Worm (Caenorhabditis elegans): Measurements from ENCODE around the gene C26D10.6.
A peak's percentile ranks its signal among the peaks of the same experiment; 100 is the strongest.

C26D10.6 gene

DNA sequence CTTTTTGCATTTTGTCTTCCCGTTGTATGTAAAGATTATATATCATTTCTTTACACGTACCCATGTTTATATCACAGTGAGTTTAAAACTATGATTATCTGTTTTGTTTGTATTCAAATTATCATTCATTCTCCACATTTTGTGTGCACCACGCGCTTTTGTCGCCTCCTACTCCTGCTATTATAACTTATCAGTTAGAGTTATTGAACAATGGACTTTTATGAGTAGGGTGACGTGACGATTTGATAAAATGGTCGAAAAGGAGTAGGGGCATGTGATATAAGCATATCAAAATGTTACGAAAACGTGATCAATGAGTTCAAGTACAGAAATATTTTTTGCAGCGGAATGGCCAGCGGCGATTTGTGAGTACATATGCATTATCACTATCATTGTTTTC is 28.4 kb upstream of the C26D10.6 start (continued):
- TF ChIP-seq ZK337.2 (GFP tag; IDR thresholded peaks at IDR 0.05) (no peak), F10B5.3 (tag; optimal IDR thresholded peaks at IDR 0.05) (no peak), nhr-102 (tag; optimal IDR thresholded peaks at IDR 0.05) (peak; percentile 81), unc-62 (GFP tag; optimal IDR thresholded peaks at IDR 0.05 in 1 of 2) (peak in 1 of 2 experiments; percentile 45), unc-62 (tag; optimal IDR thresholded peaks at IDR 0.05) (no peak), gei-8 (GFP tag; optimal IDR thresholded peaks at IDR 0.05) (peak; percentile 5), lin-29 (GFP tag; IDR thresholded peaks at IDR 0.05) (no peak), dpl-1 (GFP tag; optimal IDR thresholded peaks at IDR 0.05) (no peak), hif-1 (tag; optimal IDR thresholded peaks at IDR 0.05) (peak in 1 of 2 experiments; percentile 83), lim-7 (GFP tag; IDR thresholded peaks at IDR 0.05) (no peak), ztf-11 (tag; optimal IDR thresholded peaks at IDR 0.05) (no peak), ZK546.5 (tag; optimal IDR thresholded peaks at IDR 0.05) (no peak), spr-1 (tag; optimal IDR thresholded peaks at IDR 0.05) (no peak)

DNA sequence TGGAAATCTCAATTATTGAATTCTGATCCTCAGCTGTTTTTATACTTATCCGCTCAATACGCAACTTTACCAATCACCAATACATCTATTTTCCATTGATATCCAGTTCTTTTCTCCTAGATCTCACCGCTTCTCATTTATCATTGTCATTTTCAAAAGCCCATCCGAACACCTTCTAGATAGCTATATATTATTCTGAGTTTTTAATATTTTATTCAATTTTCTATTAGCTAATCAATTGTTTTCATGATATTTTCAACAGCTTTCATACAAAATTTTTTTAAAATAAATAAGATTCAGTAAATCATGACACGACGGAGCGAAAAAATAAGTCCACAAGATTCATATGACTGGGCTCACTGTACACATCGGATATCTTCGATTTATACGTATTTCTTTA is 26.7 kb upstream of the C26D10.6 start, which contains the start of gene F49E12.12:
Gene F49E12.12 (plus strand): TSS at position 301 of the 400 bp plus-strand sequence.
- TF ChIP-seq mes-2 (tag; optimal IDR thresholded peaks at IDR 0.05; ENCODE audit: poor library complexity, severe bottlenecking), result no peak
- no peak for TF ChIP-seq madf-5 (GFP tag; IDR thresholded peaks at IDR 0.05)
- no peak for TF ChIP-seq dmd-8 (GFP tag; IDR thresholded peaks at IDR 0.05)
- no peak for TF ChIP-seq ZK546.5 (tag; optimal IDR thresholded peaks at IDR 0.05)
- TF ChIP-seq unc-62 (GFP tag; optimal IDR thresholded peaks at IDR 0.05 in 1 of 2), result no peak
- TF ChIP-seq unc-62 (tag; optimal IDR thresholded peaks at IDR 0.05), result no peak
- no peak for TF ChIP-seq dmd-6 (GFP tag; IDR thresholded peaks at IDR 0.05)
- TF ChIP-seq skn-1 (tag; optimal IDR thresholded peaks at IDR 0.05), result no peak
- no peak for TF ChIP-seq lin-29 (GFP tag; IDR thresholded peaks at IDR 0.05)
- TF ChIP-seq zag-1 (tag; optimal IDR thresholded peaks at IDR 0.05), result no peak
- no peak for TF ChIP-seq F10B5.3 (tag; optimal IDR thresholded peaks at IDR 0.05)
- TF ChIP-seq saeg-2 (GFP tag; IDR thresholded peaks at IDR 0.05), result no peak
- TF ChIP-seq daf-16 (GFP tag; optimal IDR thresholded peaks at IDR 0.05), result no peak
- TF ChIP-seq daf-16 (tag; optimal IDR thresholded peaks at IDR 0.05), result no peak

DNA sequence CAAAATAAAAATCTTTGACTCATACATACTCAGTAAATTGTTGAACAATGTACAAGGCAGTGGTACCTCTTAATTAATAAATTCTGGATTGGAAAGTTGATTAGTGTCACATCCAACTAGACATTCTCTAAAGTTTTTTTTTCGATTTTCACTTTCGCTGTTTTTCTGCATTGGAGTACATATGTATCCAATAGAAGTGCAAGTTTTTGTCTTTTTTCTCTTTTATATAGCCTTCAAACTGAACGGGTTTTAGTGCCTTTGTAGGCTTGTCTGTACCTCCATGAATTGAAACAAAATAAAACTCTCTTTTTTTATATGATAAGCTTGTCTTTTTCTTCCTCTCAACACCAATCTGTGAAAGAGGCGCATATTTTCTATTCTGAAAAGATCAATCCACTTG is 25.7 kb upstream of the C26D10.6 start:
- TF ChIP-seq nhr-11 (tag; optimal IDR thresholded peaks at IDR 0.05) (no peak), hlh-11 (tag; optimal IDR thresholded peaks at IDR 0.05) (peak; percentile 1), zip-11 (GFP tag; IDR thresholded peaks at IDR 0.05) (no peak), rbr-2 (tag; optimal IDR thresholded peaks at IDR 0.05) (no peak), nhr-48 (tag; optimal IDR thresholded peaks at IDR 0.05) (peak; percentile 85), mdl-1 (tag; optimal IDR thresholded peaks at IDR 0.05) (peak in 1 of 2 experiments; percentile 17), nhr-28 (tag; optimal IDR thresholded peaks at IDR 0.05) (peak; percentile 44)

DNA sequence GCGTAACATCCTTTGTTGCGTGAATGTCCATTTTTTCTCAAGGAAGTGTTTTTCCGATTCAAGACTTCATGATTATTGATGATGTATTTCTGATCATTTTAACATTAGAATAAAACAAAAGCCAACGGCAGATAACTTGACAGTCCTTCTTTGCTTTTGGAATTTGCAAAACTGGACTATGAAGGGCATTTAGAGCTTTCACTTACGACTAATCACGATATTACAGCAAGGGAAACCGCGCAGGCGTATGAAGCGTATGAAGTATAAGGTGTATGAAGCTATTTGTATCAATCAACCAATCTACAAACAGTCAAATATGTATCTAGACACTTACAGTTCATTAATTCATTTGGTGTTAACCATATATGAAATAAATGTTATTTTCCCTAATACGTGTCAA is 23.2 kb upstream of the C26D10.6 start:
- TF ChIP-seq nhr-76 (tag; optimal IDR thresholded peaks at IDR 0.05) (no peak), unc-62 (GFP tag; optimal IDR thresholded peaks at IDR 0.05 in 1 of 2) (peak in 1 of 2 experiments; percentile 94), unc-62 (tag; optimal IDR thresholded peaks at IDR 0.05) (no peak)

DNA sequence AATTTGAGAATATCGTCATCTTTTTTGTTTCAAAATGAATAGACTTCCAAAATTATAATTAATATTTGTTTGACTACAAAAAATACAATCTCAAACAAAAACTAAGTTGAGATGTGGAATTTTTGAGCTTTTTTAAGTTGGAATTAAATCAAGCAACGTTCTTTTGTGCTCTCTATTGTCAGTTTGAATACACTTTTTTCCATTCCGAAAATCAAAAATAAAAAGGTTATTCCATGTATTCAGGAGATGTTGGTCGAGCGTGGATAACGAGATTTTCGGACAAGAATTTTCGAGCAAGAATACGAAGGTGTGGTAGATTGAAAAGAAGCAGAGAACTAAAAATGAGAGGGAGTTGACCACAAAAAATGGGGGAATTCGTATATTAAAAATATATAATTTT is 15.7 kb upstream of the C26D10.6 start:
- TF ChIP-seq lin-38 (GFP tag; IDR thresholded peaks at IDR 0.05) (no peak), fkh-10 (GFP tag; optimal IDR thresholded peaks at IDR 0.05) (peak; percentile 58)

DNA sequence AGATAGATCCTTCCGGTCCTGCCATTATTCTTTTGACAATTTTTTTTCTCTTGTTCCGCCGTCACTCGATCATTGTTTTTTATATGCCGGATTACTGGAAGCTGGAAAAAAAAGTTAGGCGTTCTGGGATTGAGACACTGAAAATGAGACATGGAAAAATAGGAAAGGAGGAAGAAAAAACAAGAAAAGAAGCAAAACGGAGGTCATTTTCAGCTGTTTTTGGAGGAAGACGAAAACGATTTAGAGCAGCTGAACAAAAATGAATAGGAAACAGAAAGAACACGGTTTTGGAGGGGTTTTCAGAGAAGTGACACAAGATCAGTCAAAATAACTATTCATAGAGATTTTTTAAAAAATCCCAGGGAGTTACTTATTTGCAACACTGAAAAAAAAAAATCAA is 14.6 kb upstream of the C26D10.6 start, which contains the start of gene amt-3:
Gene amt-3 (minus strand): TSS at position 101 of the 400 bp plus-strand sequence.
- TF ChIP-seq nhr-6 (tag; optimal IDR thresholded peaks at IDR 0.05) (no peak), snpc-1.2 (GFP tag; IDR thresholded peaks at IDR 0.05) (no peak), php-3 (GFP tag; IDR thresholded peaks at IDR 0.05) (no peak), F37D6.2 (tag; optimal IDR thresholded peaks at IDR 0.05) (no peak), fos-1 (tag; optimal IDR thresholded peaks at IDR 0.05) (no peak), mdl-1 (tag; optimal IDR thresholded peaks at IDR 0.05) (no peak), tag-97 (GFP tag; IDR thresholded peaks at IDR 0.05) (no peak), dmd-8 (GFP tag; IDR thresholded peaks at IDR 0.05) (no peak), spr-3 (GFP tag; optimal IDR thresholded peaks at IDR 0.05) (no peak), ceh-20 (GFP tag; IDR thresholded peaks at IDR 0.05) (no peak), lin-1 (GFP tag; IDR thresholded peaks at IDR 0.05) (no peak), daf-12 (tag; optimal IDR thresholded peaks at IDR 0.05) (no peak), rbr-2 (tag; optimal IDR thresholded peaks at IDR 0.05) (no peak), mdt-29 (GFP tag; IDR thresholded peaks at IDR 0.05) (no peak), nhr-237 (tag; optimal IDR thresholded peaks at IDR 0.05) (no peak)
